Worm (Caenorhabditis elegans) whole organism, mixed stage, embryonic: ENCODE measurements around the gene rde-11.

ENCODE experiments used
- blmp-1 ChIP-seq: fragments of 150-350 bp; optimal IDR thresholded peaks from 2 replicates; lab custom pipeline; 2014; ENCODE audit warnings: missing biosample characterization, missing genetic modification characterization
- ceh-39 ChIP-seq: fragments of 150-350 bp; optimal IDR thresholded peaks from 2 replicates; lab custom pipeline; 2014; ENCODE audit warnings: missing biosample characterization, missing genetic modification characterization
- cnd-1 ChIP-seq: fragments of 200-800 bp; sonication (Bioruptor generic); optimal IDR thresholded peaks from 2 replicates; lab custom pipeline; 2018; ENCODE audit warnings: mild to moderate bottlenecking, missing genetic modification characterization, missing compliant biosample characterization
- elt-3 ChIP-seq: fragments of 150-350 bp; optimal IDR thresholded peaks from 2 replicates; lab custom pipeline; 2014; ENCODE audit warnings: missing biosample characterization, missing genetic modification characterization
- hlh-1 ChIP-seq: fragments of 150-350 bp; optimal IDR thresholded peaks from 2 replicates; lab custom pipeline; 2014; ENCODE audit warnings: missing biosample characterization, missing genetic modification reagents, missing genetic modification characterization
- lin-13 ChIP-seq: fragments of 150-350 bp; optimal IDR thresholded peaks from 2 replicates; lab custom pipeline; 2014; ENCODE audit warnings: missing biosample characterization, missing genetic modification characterization
- mab-5 ChIP-seq: fragments of 150-350 bp; optimal IDR thresholded peaks from 2 replicates; lab custom pipeline; 2014; ENCODE audit warnings: missing biosample characterization, missing genetic modification characterization
- nhr-12 ChIP-seq: fragments of 150-350 bp; optimal IDR thresholded peaks from 2 replicates; lab custom pipeline; 2014; ENCODE audit warnings: missing biosample characterization, missing genetic modification characterization
- nhr-28 ChIP-seq: fragments of 150-350 bp; optimal IDR thresholded peaks from 2 replicates; lab custom pipeline; 2014; ENCODE audit warnings: missing biosample characterization, missing genetic modification characterization
- nhr-76 ChIP-seq: sonication (generic microtip); optimal IDR thresholded peaks from 2 replicates; lab custom pipeline; 2017; ENCODE audit warnings: missing biosample characterization, missing genetic modification characterization
- pha-4 ChIP-seq: fragments of 150-350 bp; optimal IDR thresholded peaks from 2 replicates; lab custom pipeline; 2018; ENCODE audit warnings: missing biosample characterization, missing genetic modification reagents, missing genetic modification characterization
- snpc-4 ChIP-seq: fragments of 150-350 bp; optimal IDR thresholded peaks from 2 replicates; lab custom pipeline; 2014; ENCODE audit warnings: missing biosample characterization, missing genetic modification characterization
- unc-39 ChIP-seq: fragments of 150-350 bp; optimal IDR thresholded peaks from 2 replicates; lab custom pipeline; 2014; ENCODE audit warnings: missing biosample characterization, missing genetic modification characterization
- ztf-11 ChIP-seq: fragments of 150-350 bp; optimal IDR thresholded peaks from 2 replicates; lab custom pipeline; 2014; ENCODE audit warnings: missing biosample characterization, missing genetic modification characterization

DNA sequence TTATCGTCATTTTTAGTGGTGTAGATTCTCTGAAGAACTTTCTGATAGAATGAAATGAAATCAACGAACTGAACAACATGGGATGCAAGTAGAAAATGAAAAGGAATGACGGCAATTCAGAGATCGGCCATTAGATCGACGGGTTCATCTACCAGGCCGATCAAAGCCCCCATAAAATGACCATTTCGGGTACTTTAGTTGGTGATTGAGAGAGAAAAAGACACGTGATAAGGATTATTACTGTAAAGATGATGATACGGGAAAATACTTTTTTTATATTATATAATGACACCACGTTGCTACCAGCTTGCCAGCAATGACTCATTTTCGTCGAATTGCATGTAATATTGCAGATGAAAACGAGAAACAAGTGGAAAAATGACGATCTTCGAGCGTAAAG is 4.8 kb downstream of the rde-11 start, which contains the start of gene best-1:
- TF ChIP-seq pha-4 (tag; lab: Kevin White, UChicago) (no peak), elt-3 (tag; lab: Kevin White, UChicago) (no peak), unc-39 (no peak), ztf-11 (no peak), blmp-1 (tag; lab: Kevin White, UChicago) (no peak), ceh-39 (tag; lab: Kevin White, UChicago) (no peak), mab-5 (tag; lab: Kevin White, UChicago) (no peak), hlh-1 (tag; lab: Kevin White, UChicago) (no peak), cnd-1 (tag; lab: Kevin White, UChicago) (no peak), snpc-4 (no peak), nhr-76 (tag; lab: Kevin White, UChicago) (no peak), nhr-28 (tag; lab: Kevin White, UChicago) (no peak), lin-13 (tag; lab: Kevin White, UChicago) (no peak), nhr-12 (tag; lab: Kevin White, UChicago) (no peak)
